Worm (Caenorhabditis elegans): Measurements from ENCODE around the gene lact-8.

- TF ChIP-seq snpc-4 (tag; optimal IDR thresholded peaks at IDR 0.05) (no peak), unc-39 (tag; optimal IDR thresholded peaks at IDR 0.05) (no peak), unc-62 (GFP tag; optimal IDR thresholded peaks at IDR 0.05) (no peak)
Observed at ce11 chrV:11122466-11122865, 29.1 kb upstream of the lact-8 start, which contains the start of gene mboa-2.
